Worm (Caenorhabditis elegans) whole organism, young adult: ENCODE measurements around the gene pro-2.

ENCODE experiments used
- B0019.2 ChIP-seq: fragments of 200-800 bp; sonication (Bioruptor generic); conservative IDR thresholded peaks from 2 replicates; pipeline ENCODE4 v1.3.6; 2022; ENCODE audit warnings: missing genetic modification reagents, missing genetic modification characterization, missing compliant biosample characterization
- B0035.1 ChIP-seq: sonication (generic microtip); optimal IDR thresholded peaks from 2 replicates; lab custom pipeline; 2016; ENCODE audit warnings: missing genetic modification characterization, mild to moderate bottlenecking, missing compliant biosample characterization, missing genotype, missing genetic modification reagents
- C17E4.6 ChIP-seq: fragments of 200-800 bp; sonication (Bioruptor generic); IDR thresholded peaks from 2 replicates; pipeline ENCODE4 v1.3.6; 2022; ENCODE audit warnings: missing genetic modification reagents, missing genetic modification characterization, missing compliant biosample characterization
- F10E7.11 ChIP-seq: sonication (generic microtip); optimal IDR thresholded peaks from 2 replicates; lab custom pipeline; 2017; ENCODE audit warnings: mild to moderate bottlenecking, missing genetic modification characterization, moderate library complexity, missing compliant biosample characterization
- F23B12.7 ChIP-seq: sonication (generic microtip); optimal IDR thresholded peaks from 2 replicates; lab custom pipeline; 2017; ENCODE audit warnings: missing genetic modification characterization, mild to moderate bottlenecking, missing compliant biosample characterization, antibody characterized with exemption, moderate library complexity; ENCODE audit not compliant: insufficient read depth
- F37B4.10 ChIP-seq: fragments of 200-800 bp; sonication (Bioruptor generic); IDR thresholded peaks from 2 replicates; pipeline ENCODE4 v1.3.6; 2022; ENCODE audit warnings: missing genetic modification characterization, missing compliant biosample characterization
- F39B2.1 ChIP-seq: fragments of 200-800 bp; sonication (Bioruptor generic); IDR thresholded peaks from 2 replicates; pipeline ENCODE4 v1.3.6; 2022; ENCODE audit warnings: missing genetic modification reagents, missing genetic modification characterization, missing compliant biosample characterization
- F55B11.4 ChIP-seq: sonication (generic microtip); optimal IDR thresholded peaks from 2 replicates; lab custom pipeline; 2016; ENCODE audit warnings: missing compliant biosample characterization, missing genetic modification characterization, borderline replicate concordance; ENCODE audit not compliant: insufficient read depth
- K11D2.4 ChIP-seq: fragments of 200-800 bp; sonication (Bioruptor generic); IDR thresholded peaks from 2 replicates; pipeline ENCODE4 v1.3.6; 2022; ENCODE audit warnings: missing genetic modification reagents, missing genetic modification characterization, missing compliant biosample characterization
- T07F8.4 ChIP-seq: sonication (generic microtip); optimal IDR thresholded peaks from 2 replicates; lab custom pipeline; 2016; ENCODE audit warnings: mild to moderate bottlenecking, missing genetic modification characterization, moderate library complexity, missing compliant biosample characterization
- T26A5.8 ChIP-seq: sonication (generic microtip); optimal IDR thresholded peaks from 2 replicates; lab custom pipeline; 2016; ENCODE audit warnings: missing genetic modification characterization, missing compliant biosample characterization
- Y79H2A.3 ChIP-seq: fragments of 200-800 bp; sonication (Bioruptor generic); conservative IDR thresholded peaks from 2 replicates; pipeline ENCODE4 v1.3.6; 2022; ENCODE audit warnings: missing genetic modification reagents, missing genetic modification characterization, missing compliant biosample characterization
- cebp-1 ChIP-seq, 2 experiments: fragments of 200-800 bp in 1 of 2; sonication (Bioruptor generic) in 1 of 2; sonication (generic microtip) in 1 of 2; IDR thresholded peaks in 1 of 2; optimal IDR thresholded peaks in 1 of 2; 2 replicates each; pipeline versions ENCODE4 v1.3.6 to Lab custom; 2017 to 2022; ENCODE audit warnings: missing compliant biosample characterization in 2 of 2, missing genetic modification characterization in 2 of 2, mild to moderate bottlenecking in 1 of 2, missing genetic modification reagents in 1 of 2, moderate library complexity in 1 of 2
- ceh-100 ChIP-seq: fragments of 200-800 bp; sonication (Bioruptor generic); IDR thresholded peaks from 2 replicates; pipeline ENCODE4 v1.3.6; 2022; ENCODE audit warnings: missing genetic modification reagents, missing genetic modification characterization, missing compliant biosample characterization
- ceh-27 ChIP-seq: fragments of 200-800 bp; sonication (Bioruptor generic); optimal IDR thresholded peaks from 2 replicates; lab custom pipeline; 2018; ENCODE audit warnings: mild to moderate bottlenecking, missing genetic modification characterization, moderate library complexity, missing compliant biosample characterization
- ceh-40 ChIP-seq: fragments of 200-800 bp; sonication (Bioruptor generic); IDR thresholded peaks from 2 replicates; pipeline ENCODE4 v1.3.6; 2022; ENCODE audit warnings: missing genetic modification characterization, missing compliant biosample characterization
- ceh-58 ChIP-seq: fragments of 200-800 bp; sonication (Bioruptor generic); IDR thresholded peaks from 2 replicates; pipeline ENCODE4 v1.3.6; 2022; ENCODE audit warnings: missing genetic modification characterization, missing compliant biosample characterization
- die-1 ChIP-seq: sonication (generic microtip); optimal IDR thresholded peaks from 2 replicates; lab custom pipeline; 2016; ENCODE audit warnings: missing genotype, mild to moderate bottlenecking, missing genetic modification characterization, missing compliant biosample characterization
- dpff-1 ChIP-seq: sonication (generic microtip); optimal IDR thresholded peaks from 2 replicates; lab custom pipeline; 2017; ENCODE audit warnings: mild to moderate bottlenecking, missing genetic modification characterization, missing compliant biosample characterization
- egl-18 ChIP-seq: fragments of 200-800 bp; sonication (Bioruptor generic); IDR thresholded peaks from 2 replicates; pipeline ENCODE4 v1.3.6; 2022; ENCODE audit warnings: missing genetic modification reagents, missing genetic modification characterization, missing compliant biosample characterization
- fkh-3 ChIP-seq: sonication (generic microtip); optimal IDR thresholded peaks from 2 replicates; lab custom pipeline; 2016; ENCODE audit warnings: mild to moderate bottlenecking, missing genetic modification characterization, missing compliant biosample characterization
- gei-17 ChIP-seq: fragments of 200-800 bp; sonication (Bioruptor generic); optimal IDR thresholded peaks from 2 replicates; lab custom pipeline; 2018; ENCODE audit warnings: mild to moderate bottlenecking, missing genetic modification characterization, missing compliant biosample characterization
- hlh-26 ChIP-seq: fragments of 200-800 bp; sonication (Bioruptor generic); conservative IDR thresholded peaks from 2 replicates; pipeline ENCODE4 v1.3.6; 2022; ENCODE audit warnings: missing genetic modification reagents, missing genetic modification characterization, missing compliant biosample characterization
- let-526 ChIP-seq: fragments of 200-800 bp; sonication (Bioruptor generic); IDR thresholded peaks from 2 replicates; pipeline ENCODE4 v1.3.6; 2022; ENCODE audit warnings: missing genetic modification reagents, missing genetic modification characterization, missing compliant biosample characterization
- lin-54 ChIP-seq: fragments of 200-800 bp; sonication (Bioruptor generic); optimal IDR thresholded peaks from 2 replicates; lab custom pipeline; 2018; ENCODE audit warnings: mild to moderate bottlenecking, missing genetic modification characterization, missing compliant biosample characterization
- madf-3 ChIP-seq: fragments of 200-800 bp; sonication (Bioruptor generic); IDR thresholded peaks from 2 replicates; pipeline ENCODE4 v1.3.6; 2022; ENCODE audit warnings: missing genetic modification reagents, missing genetic modification characterization, missing compliant biosample characterization
- madf-6 ChIP-seq: fragments of 200-800 bp; sonication (Bioruptor generic); IDR thresholded peaks from 2 replicates; pipeline ENCODE4 v1.3.6; 2022; ENCODE audit warnings: missing genetic modification reagents, missing genetic modification characterization, missing compliant biosample characterization
- mel-28 ChIP-seq: sonication (generic microtip); optimal IDR thresholded peaks from 2 replicates; lab custom pipeline; 2016; ENCODE audit warnings: borderline replicate concordance, mild to moderate bottlenecking, missing genetic modification characterization, missing compliant biosample characterization
- nhr-120 ChIP-seq: fragments of 200-800 bp; sonication (Bioruptor generic); IDR thresholded peaks from 2 replicates; pipeline ENCODE4 v1.3.6; 2022; ENCODE audit warnings: missing genetic modification characterization, missing compliant biosample characterization
- nhr-179 ChIP-seq: sonication (generic microtip); optimal IDR thresholded peaks from 2 replicates; lab custom pipeline; 2016; ENCODE audit warnings: mild to moderate bottlenecking, missing genetic modification characterization, missing compliant biosample characterization
- nhr-80 ChIP-seq: sonication (generic microtip); optimal IDR thresholded peaks from 2 replicates; lab custom pipeline; 2016; ENCODE audit warnings: missing genetic modification characterization, missing compliant biosample characterization
- nhr-90 ChIP-seq: sonication (generic microtip); optimal IDR thresholded peaks from 2 replicates; lab custom pipeline; 2016; ENCODE audit warnings: missing genotype, mild to moderate bottlenecking, missing genetic modification characterization, missing compliant biosample characterization
- pha-4 ChIP-seq: fragments of 150-350 bp; sonication (generic microtip); optimal IDR thresholded peaks from 2 replicates; lab custom pipeline; 2014; ENCODE audit warnings: missing biosample characterization, missing genetic modification reagents, missing genetic modification characterization
- sea-2 ChIP-seq: fragments of 200-800 bp; sonication (Bioruptor generic); IDR thresholded peaks from 2 replicates; pipeline ENCODE4 v1.3.6; 2022; ENCODE audit warnings: missing genetic modification characterization, missing compliant biosample characterization
- somi-1 ChIP-seq: fragments of 200-800 bp; sonication (Bioruptor generic); optimal IDR thresholded peaks from 2 replicates; lab custom pipeline; 2018; ENCODE audit warnings: mild to moderate bottlenecking, missing genetic modification characterization, missing compliant biosample characterization
- tbp1 ChIP-seq: fragments of 200-800 bp; sonication (Bioruptor generic); optimal IDR thresholded peaks from 2 replicates; lab custom pipeline; 2018; ENCODE audit warnings: mild to moderate bottlenecking, missing genetic modification characterization, missing compliant biosample characterization
- tlf-1 ChIP-seq: fragments of 200-800 bp; sonication (Bioruptor generic); optimal IDR thresholded peaks from 2 replicates; lab custom pipeline; 2018; ENCODE audit warnings: mild to moderate bottlenecking, missing genetic modification characterization, missing compliant biosample characterization
- unc-130 ChIP-seq: sonication (generic microtip); optimal IDR thresholded peaks from 2 replicates; lab custom pipeline; 2016; ENCODE audit warnings: missing genetic modification reagents, missing genetic modification characterization, missing compliant biosample characterization
- unc-62 ChIP-seq: fragments of 150-350 bp; optimal IDR thresholded peaks from 2 replicates; lab custom pipeline; 2014; ENCODE audit warnings: missing biosample characterization, missing genetic modification reagents, missing genetic modification characterization
- xnd-1 ChIP-seq: sonication (generic microtip); optimal IDR thresholded peaks from 2 replicates; lab custom pipeline; 2016; ENCODE audit warnings: missing genotype, missing genetic modification reagents, missing genetic modification characterization, missing compliant biosample characterization
- zfh-2 ChIP-seq: fragments of 200-800 bp; sonication (Bioruptor generic); conservative IDR thresholded peaks from 2 replicates; pipeline ENCODE4 v1.3.6; 2022; ENCODE audit warnings: missing genetic modification reagents, missing genetic modification characterization, missing compliant biosample characterization
- ztf-25 ChIP-seq: fragments of 200-800 bp; sonication (Bioruptor generic); IDR thresholded peaks from 2 replicates; pipeline ENCODE4 v1.3.6; 2022; ENCODE audit warnings: missing genetic modification reagents, missing genetic modification characterization, missing compliant biosample characterization
- ztf-28 ChIP-seq: fragments of 200-800 bp; sonication (Bioruptor generic); IDR thresholded peaks from 2 replicates; pipeline ENCODE4 v1.3.6; 2022; ENCODE audit warnings: missing genetic modification reagents, missing genetic modification characterization, missing compliant biosample characterization

The pro-2 gene

DNA sequence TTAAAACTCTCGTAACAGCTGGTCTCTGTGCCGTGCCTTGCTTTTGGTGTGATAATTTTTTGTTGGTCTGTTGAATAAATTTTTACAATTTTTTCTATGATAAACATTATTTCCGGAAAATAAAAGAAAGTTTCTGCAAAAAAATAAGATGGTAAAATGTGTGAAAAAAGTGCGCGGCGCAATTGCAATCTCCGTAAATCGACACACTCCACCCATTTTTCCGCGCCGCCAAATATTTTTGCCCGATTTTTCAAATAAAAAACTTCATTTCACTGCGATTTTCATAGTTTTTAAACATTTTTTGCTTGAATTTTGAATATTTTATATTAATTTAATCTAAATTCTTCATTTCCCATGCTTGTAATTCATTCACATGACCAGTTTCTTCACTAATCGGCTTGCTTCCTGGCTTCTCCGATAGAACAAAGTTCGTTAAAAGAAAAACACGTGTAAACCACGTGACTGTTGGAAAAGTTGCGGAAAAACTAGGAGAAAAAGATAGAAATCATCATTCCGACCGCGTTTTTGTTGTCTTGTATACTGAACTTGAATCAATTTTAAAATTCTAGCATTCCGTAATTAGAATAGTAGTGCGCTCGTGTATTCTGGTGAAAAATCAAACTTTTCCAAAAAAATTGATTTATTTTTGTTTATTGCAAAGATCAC, 43.3 kb upstream of the pro-2 start (continued):
- TF ChIP-seq unc-62 (GFP tag; lab: Kevin White, UChicago) (no peak), mel-28 (no peak), nhr-179 (tag; lab: Kevin White, UChicago) (no peak), B0019.2 (GFP tag; lab: Robert Waterston, UW) (peak; percentile 72), dpff-1 (tag; lab: Kevin White, UChicago) (no peak), K11D2.4 (GFP tag; lab: Robert Waterston, UW) (no peak), F10E7.11 (tag; lab: Kevin White, UChicago) (no peak), madf-3 (GFP tag; lab: Robert Waterston, UW) (no peak), T07F8.4 (tag; lab: Kevin White, UChicago) (no peak), die-1 (tag; lab: Kevin White, UChicago) (no peak), somi-1 (GFP tag; lab: Kevin White, UChicago) (no peak), F37B4.10 (no peak), T26A5.8 (tag; lab: Kevin White, UChicago) (no peak), ztf-25 (GFP tag; lab: Robert Waterston, UW) (no peak), F39B2.1 (GFP tag; lab: Robert Waterston, UW) (no peak), C17E4.6 (GFP tag; lab: Robert Waterston, UW) (no peak), madf-6 (peak; percentile 66), sea-2 (GFP tag; lab: Robert Waterston, UW) (no peak), hlh-26 (GFP tag; lab: Robert Waterston, UW) (no peak), ceh-40 (GFP tag; lab: Robert Waterston, UW) (no peak), ztf-28 (GFP tag; lab: Robert Waterston, UW) (0 out of 2 replicates have a peak, but pooled peaks have one; percentile 59), unc-130 (no peak), Y79H2A.3 (no peak), cebp-1 (GFP tag; IDR thresholded peaks at IDR 0.05; lab: Robert Waterston, UW) (no peak), cebp-1 (tag; optimal IDR thresholded peaks at IDR 0.05; lab: Kevin White, UChicago) (peak; percentile 68), let-526 (GFP tag; lab: Robert Waterston, UW) (0 out of 2 replicates have a peak, but pooled peaks have one; percentile 26), egl-18 (GFP tag; lab: Robert Waterston, UW) (no peak), lin-54 (peak; percentile 62), ceh-100 (GFP tag; lab: Robert Waterston, UW) (peak; percentile 74), tbp1 (GFP tag; lab: Kevin White, UChicago) (peak; percentile 58), ceh-58 (GFP tag; lab: Robert Waterston, UW) (no peak), fkh-3 (tag; lab: Kevin White, UChicago) (no peak), gei-17 (GFP tag; lab: Kevin White, UChicago) (no peak)

DNA sequence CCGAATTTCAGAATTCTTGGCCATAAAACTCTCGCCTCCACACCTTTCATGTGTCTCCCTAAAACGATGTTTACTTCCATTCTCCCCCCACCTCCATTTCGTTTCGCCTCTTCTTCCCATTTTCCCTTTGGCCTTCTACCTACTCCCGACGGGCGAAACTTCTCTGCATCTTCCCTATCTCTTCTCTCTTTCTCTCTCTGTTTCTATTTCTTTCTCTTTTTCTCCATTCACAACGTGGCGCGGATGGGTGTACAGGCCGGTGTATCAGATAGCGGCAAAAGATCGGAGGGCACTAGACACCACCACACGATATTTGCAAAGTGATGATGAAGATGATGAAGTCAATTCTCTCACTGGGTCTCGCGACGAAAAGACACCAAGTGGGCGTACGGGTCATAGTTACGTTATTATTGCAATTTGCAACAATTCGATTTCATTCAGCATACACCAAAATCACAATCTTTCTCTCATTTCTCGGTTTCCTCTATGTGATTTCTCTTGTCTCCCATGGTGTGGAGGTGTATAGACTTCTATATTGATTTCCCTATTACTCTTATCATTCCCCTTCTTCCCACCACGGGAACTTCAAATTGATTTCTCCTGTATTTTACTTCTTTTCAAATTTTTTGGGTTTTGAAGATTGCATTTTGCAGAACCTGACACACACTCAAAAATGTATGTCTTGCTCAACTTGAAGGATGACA, 39.9 kb upstream of the pro-2 start, which contains the start of gene ztf-27:
ztf-27 (plus strand) TSS at position 654 of the 704 bp plus-strand sequence.
- TF ChIP-seq xnd-1 (tag; lab: Kevin White, UChicago): no peak
- no peak for TF ChIP-seq nhr-90 (tag; lab: Kevin White, UChicago)
- TF ChIP-seq F37B4.10: no peak
- TF ChIP-seq B0019.2 (GFP tag; lab: Robert Waterston, UW): no peak
- TF ChIP-seq zfh-2 (GFP tag; lab: Robert Waterston, UW): peak; percentile 54; the same call in 1 of the 2 replicates
- TF ChIP-seq ceh-27 (GFP tag; lab: Kevin White, UChicago): no peak
- TF ChIP-seq die-1 (tag; lab: Kevin White, UChicago): no peak
- TF ChIP-seq B0035.1 (tag; lab: Kevin White, UChicago): no peak
- TF ChIP-seq pha-4: no peak
- TF ChIP-seq T07F8.4 (tag; lab: Kevin White, UChicago): no peak
- TF ChIP-seq F55B11.4: no peak
- no peak for TF ChIP-seq nhr-120 (GFP tag; lab: Robert Waterston, UW)
- no peak for TF ChIP-seq tlf-1 (GFP tag; lab: Kevin White, UChicago)
- peak; percentile 32 for TF ChIP-seq nhr-80 (tag; lab: Kevin White, UChicago)
- no peak for TF ChIP-seq F23B12.7 (tag; lab: Kevin White, UChicago)
- TF ChIP-seq cebp-1 (GFP tag; IDR thresholded peaks at IDR 0.05; lab: Robert Waterston, UW): no peak
- TF ChIP-seq cebp-1 (tag; optimal IDR thresholded peaks at IDR 0.05; lab: Kevin White, UChicago): peak; percentile 25
